Worm (Caenorhabditis elegans) whole organism, midembryonic: ENCODE results near the gene ZK899.3.

Experiments used
- T22C8.4 ChIP-seq: fragments of 200-800 bp; sonication (Bioruptor generic); IDR thresholded peaks from 2 replicates; pipeline ENCODE4 v1.3.6; 2022; ENCODE audit warnings: missing genetic modification characterization, missing compliant biosample characterization
- cog-1 ChIP-seq: sonication (generic microtip); optimal IDR thresholded peaks from 2 replicates; lab custom pipeline; 2016; ENCODE audit warnings: missing genetic modification characterization, missing compliant biosample characterization
- flt-1 ChIP-seq: fragments of 200-800 bp; sonication (Bioruptor generic); IDR thresholded peaks from 2 replicates; pipeline ENCODE4 v1.3.6; 2022; ENCODE audit warnings: missing genetic modification characterization, missing compliant biosample characterization
- med-1 ChIP-seq: sonication (generic microtip); optimal IDR thresholded peaks from 2 replicates; lab custom pipeline; 2017; ENCODE audit warnings: missing genetic modification characterization, mild to moderate bottlenecking, missing compliant biosample characterization, antibody characterized with exemption, missing genetic modification reagents; ENCODE audit not compliant: insufficient read depth
- ztf-23 ChIP-seq: fragments of 200-800 bp; sonication (Bioruptor generic); IDR thresholded peaks from 2 replicates; pipeline ENCODE4 v1.3.6; 2022; ENCODE audit warnings: missing genetic modification reagents, missing genetic modification characterization, missing compliant biosample characterization

- TF ChIP-seq med-1 (no peak), flt-1 (GFP tag; lab: Robert Waterston, UW) (no peak), cog-1 (tag; lab: Kevin White, UChicago) (no peak), T22C8.4 (GFP tag; lab: Robert Waterston, UW) (no peak), ztf-23 (GFP tag; lab: Robert Waterston, UW) (no peak)
These were observed 5.2 kb downstream of the ZK899.3 start, which contains the start of gene tba-8 for ce11 chrX:9458142-9458541.
